Worm (Caenorhabditis elegans) whole organism, early embryonic: ENCODE results near the gene F43C11.1.

Source experiments
- F13C5.2 ChIP-seq: sonication (generic microtip); optimal IDR thresholded peaks from 2 replicates; lab custom pipeline; 2017; ENCODE audit warnings: mild to moderate bottlenecking, missing genetic modification characterization, inconsistent platforms, missing compliant biosample characterization
- ama-1 ChIP-seq: fragments of 150-350 bp; optimal IDR thresholded peaks from 2 replicates; lab custom pipeline; 2014
- ceh-13 ChIP-seq: fragments of 200-800 bp; sonication (Bioruptor generic); optimal IDR thresholded peaks from 2 replicates; lab custom pipeline; 2018; ENCODE audit warnings: mild to moderate bottlenecking, missing genetic modification characterization, missing compliant biosample characterization
- ceh-36 ChIP-seq: sonication (generic microtip); optimal IDR thresholded peaks from 2 replicates; lab custom pipeline; 2016; ENCODE audit warnings: missing genetic modification characterization, inconsistent platforms, missing compliant biosample characterization
- ets-7 ChIP-seq: sonication (generic microtip); optimal IDR thresholded peaks from 2 replicates; lab custom pipeline; 2016; ENCODE audit warnings: missing genotype, missing genetic modification characterization, missing compliant biosample characterization
- flt-1 ChIP-seq: fragments of 200-800 bp; sonication (Bioruptor generic); IDR thresholded peaks from 2 replicates; pipeline ENCODE4 v1.3.6; 2022; ENCODE audit warnings: missing genetic modification characterization, missing compliant biosample characterization
- hmg-4 ChIP-seq: fragments of 200-800 bp; sonication (Bioruptor generic); optimal IDR thresholded peaks from 2 replicates; lab custom pipeline; 2018; ENCODE audit warnings: mild to moderate bottlenecking, missing genetic modification characterization, missing compliant biosample characterization
- hnd-1 ChIP-seq: sonication (generic microtip); optimal IDR thresholded peaks from 2 replicates; lab custom pipeline; 2016; ENCODE audit warnings: missing genetic modification characterization, missing compliant biosample characterization
- pes-1 ChIP-seq: fragments of 200-800 bp; sonication (Bioruptor generic); IDR thresholded peaks from 2 replicates; pipeline ENCODE4 v1.3.6; 2022; ENCODE audit warnings: missing genetic modification reagents, missing genetic modification characterization, missing compliant biosample characterization
- scrt-1 ChIP-seq: fragments of 200-800 bp; sonication (Bioruptor generic); IDR thresholded peaks from 2 replicates; pipeline ENCODE4 v1.3.6; 2022; ENCODE audit warnings: missing genetic modification characterization, missing compliant biosample characterization
- tbx-11 ChIP-seq: fragments of 200-800 bp; sonication (Bioruptor generic); IDR thresholded peaks from 2 replicates; pipeline ENCODE4 v1.3.6; 2022; ENCODE audit warnings: missing genetic modification characterization, missing compliant biosample characterization

DNA sequence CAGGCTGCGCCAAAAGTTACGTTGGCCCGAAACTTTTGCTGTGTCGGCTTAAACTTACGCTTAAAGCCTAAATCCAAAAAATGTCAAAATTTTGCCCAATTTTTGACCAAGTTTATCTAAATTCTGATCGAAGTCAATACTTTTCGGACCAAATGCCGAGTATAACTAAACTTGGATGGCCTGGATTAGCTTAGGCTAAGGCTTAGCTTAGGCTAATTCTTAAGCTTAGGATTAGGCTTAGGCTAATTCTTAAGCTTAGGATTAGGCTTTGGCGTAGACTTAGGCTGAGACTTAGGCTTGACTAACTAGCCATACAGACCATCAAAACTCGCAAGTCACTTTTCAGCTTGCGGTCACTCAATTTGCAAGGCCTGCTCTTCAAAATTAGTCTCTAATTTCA, 20.7 kb upstream of the F43C11.1 start:
- TF ChIP-seq ets-7 (tag; lab: Kevin White, UChicago), result no peak
- no peak for TF ChIP-seq ama-1 (lab: Kevin White, UChicago)
- no peak for TF ChIP-seq pes-1 (GFP tag; lab: Robert Waterston, UW)
- TF ChIP-seq ceh-13 (GFP tag; lab: Kevin White, UChicago), result no peak
- TF ChIP-seq ceh-36 (tag; lab: Kevin White, UChicago), result peak; percentile 71
- no peak for TF ChIP-seq flt-1 (GFP tag; lab: Robert Waterston, UW)
- TF ChIP-seq scrt-1 (GFP tag; lab: Robert Waterston, UW), result no peak
- no peak for TF ChIP-seq F13C5.2 (tag; lab: Kevin White, UChicago)
- TF ChIP-seq tbx-11 (GFP tag; lab: Robert Waterston, UW), result no peak
- no peak for TF ChIP-seq hnd-1 (tag; lab: Kevin White, UChicago)
- TF ChIP-seq hmg-4, result no peak
